Worm (Caenorhabditis elegans): ENCODE results near the gene polh-1.

polh-1 gene

DNA sequence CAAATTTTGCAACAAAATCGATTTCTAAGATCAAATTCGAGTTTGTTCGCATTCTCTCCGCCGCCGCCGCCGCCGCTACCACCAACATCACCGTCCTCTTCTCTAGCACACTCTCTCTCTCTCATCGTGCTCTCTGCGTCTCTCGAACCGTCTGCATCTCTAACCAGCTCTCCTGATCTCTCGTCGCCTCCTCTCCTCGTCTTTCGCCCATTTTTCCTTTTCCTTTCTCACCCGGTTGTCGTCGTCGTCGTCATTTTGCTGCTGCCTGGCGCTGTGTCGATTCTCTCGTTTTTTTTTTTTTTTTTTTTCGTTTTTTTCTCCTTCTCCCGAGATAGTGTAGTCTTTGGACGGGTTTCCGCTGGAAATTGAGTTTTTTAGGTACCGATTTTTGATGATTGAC is 23.6 kb downstream of the polh-1 start:
- TF ChIP-seq C34F6.9 (tag; optimal IDR thresholded peaks at IDR 0.05) (peak; percentile 64), ztf-1 (GFP tag; conservative IDR thresholded peaks at IDR 0.05) (no peak), ztf-4 (tag; optimal IDR thresholded peaks at IDR 0.05) (peak; percentile 81), sma-3 (GFP tag; optimal IDR thresholded peaks at IDR 0.05) (peak; percentile 94), fos-1 (tag; optimal IDR thresholded peaks at IDR 0.05) (peak; percentile 62), nhr-237 (tag; optimal IDR thresholded peaks at IDR 0.05) (no peak), ceh-16 (tag; optimal IDR thresholded peaks at IDR 0.05) (no peak), ZK546.5 (tag; optimal IDR thresholded peaks at IDR 0.05) (no peak), mab-5 (tag; optimal IDR thresholded peaks at IDR 0.05) (peak; percentile 86), Y55F3AM.14 (GFP tag; optimal IDR thresholded peaks at IDR 0.05) (peak; percentile 95), zag-1 (tag; optimal IDR thresholded peaks at IDR 0.05) (peak; percentile 40), mbf-1 (tag; optimal IDR thresholded peaks at IDR 0.05) (no peak), ceh-82 (tag; optimal IDR thresholded peaks at IDR 0.05) (peak; percentile 47), nhr-77 (tag; optimal IDR thresholded peaks at IDR 0.05) (peak; percentile 33), egl-27 (tag; optimal IDR thresholded peaks at IDR 0.05) (peak; percentile 99), dmd-4 (tag; optimal IDR thresholded peaks at IDR 0.05) (no peak), aly-2 (tag; optimal IDR thresholded peaks at IDR 0.05) (no peak), R02D3.7 (tag; optimal IDR thresholded peaks at IDR 0.05) (no peak), nhr-129 (tag; optimal IDR thresholded peaks at IDR 0.05) (peak; percentile 73), unc-39 (tag; optimal IDR thresholded peaks at IDR 0.05) (no peak), snpc-4 (tag; optimal IDR thresholded peaks at IDR 0.05) (peak; percentile 38), peb-1 (tag; optimal IDR thresholded peaks at IDR 0.05) (no peak), lin-13 (GFP tag; optimal IDR thresholded peaks at IDR 0.05) (peak; percentile 92), F13H6.1 (tag; optimal IDR thresholded peaks at IDR 0.05) (peak; percentile 99), nhr-12 (tag; optimal IDR thresholded peaks at IDR 0.05) (no peak), unc-62 (GFP tag; optimal IDR thresholded peaks at IDR 0.05) (peak; percentile 42), nhr-25 (tag; optimal IDR thresholded peaks at IDR 0.05) (peak; percentile 93), nhr-21 (tag; optimal IDR thresholded peaks at IDR 0.05) (peak; percentile 94), nhr-23 (tag; optimal IDR thresholded peaks at IDR 0.05) (no peak), gmeb-1 (tag; optimal IDR thresholded peaks at IDR 0.05) (peak; percentile 84), lsy-2 (tag; optimal IDR thresholded peaks at IDR 0.05) (peak; percentile 52 to 86), crh-2 (tag; optimal IDR thresholded peaks at IDR 0.05) (peak; percentile 89), ztf-11 (tag; optimal IDR thresholded peaks at IDR 0.05) (no peak), mdl-1 (tag; optimal IDR thresholded peaks at IDR 0.05) (peak; percentile 61 to 86), ama-1 (optimal IDR thresholded peaks at IDR 0.05) (peak; percentile 49), nhr-6 (tag; optimal IDR thresholded peaks at IDR 0.05) (peak; percentile 56), skn-1 (tag; optimal IDR thresholded peaks at IDR 0.05) (no peak), alr-1 (tag; optimal IDR thresholded peaks at IDR 0.05) (no peak), nhr-10 (tag; optimal IDR thresholded peaks at IDR 0.05) (peak; percentile 25), lin-39 (tag; optimal IDR thresholded peaks at IDR 0.05) (no peak), blmp-1 (tag; optimal IDR thresholded peaks at IDR 0.05; ENCODE audit: insufficient read depth) (peak; percentile 96), sem-4 (tag; optimal IDR thresholded peaks at IDR 0.05) (peak; percentile 92), elt-1 (tag; optimal IDR thresholded peaks at IDR 0.05) (peak; percentile 38), unc-55 (GFP tag; optimal IDR thresholded peaks at IDR 0.05) (peak; percentile 96), lin-11 (tag; optimal IDR thresholded peaks at IDR 0.05) (peak; percentile 75), sma-9 (GFP tag; optimal IDR thresholded peaks at IDR 0.05) (peak; percentile 100), sma-9 (tag; optimal IDR thresholded peaks at IDR 0.05) (peak; percentile 91)

DNA sequence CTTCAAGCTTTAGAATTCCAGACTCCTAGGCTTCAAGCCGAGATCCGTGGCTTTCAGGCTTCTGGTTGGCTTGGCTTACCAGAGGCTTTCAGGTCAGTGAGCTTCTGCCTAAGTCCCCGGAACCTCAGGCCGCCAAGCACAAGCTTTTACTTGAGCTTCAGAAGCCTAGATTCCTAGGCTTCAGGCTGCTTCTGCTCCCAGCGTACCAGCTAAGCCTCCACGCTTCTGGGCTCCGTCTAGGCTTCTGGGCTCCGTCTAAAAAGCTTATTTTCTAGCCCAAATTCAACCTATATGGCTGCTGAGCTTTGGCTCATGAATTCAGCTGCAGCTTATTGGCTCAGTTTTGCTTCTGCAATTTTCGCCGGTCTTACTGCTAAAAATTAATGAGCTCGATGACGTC is 24.3 kb downstream of the polh-1 start:
- TF ChIP-seq blmp-1 (tag; optimal IDR thresholded peaks at IDR 0.05; ENCODE audit: insufficient read depth) = no peak
- TF ChIP-seq sma-9 (GFP tag; optimal IDR thresholded peaks at IDR 0.05) = peak; percentile 46
- TF ChIP-seq sma-9 (tag; optimal IDR thresholded peaks at IDR 0.05) = no peak
- TF ChIP-seq sma-3 (GFP tag; optimal IDR thresholded peaks at IDR 0.05) = no peak
- no peak for TF ChIP-seq gmeb-1 (tag; optimal IDR thresholded peaks at IDR 0.05)

Measured in whole organism, L2 larva.